Fruit fly (Drosophila melanogaster) whole organism, embryonic: ENCODE data around the gene CG14995.
A peak's percentile ranks its signal among the peaks of the same experiment; 100 is the strongest.

Experiments used
- Asciz ChIP-seq: fragments of 200-800 bp; sonication (Bioruptor generic); optimal IDR thresholded peaks from 2 replicates; lab custom pipeline; 2017; ENCODE audit warnings: missing biosample characterization, mild to moderate bottlenecking, missing genetic modification characterization, missing genetic modification reagents
- BEAF-32 ChIP-seq: fragments of 200-800 bp; sonication (Bioruptor generic); optimal IDR thresholded peaks from 3 replicates; lab custom pipeline; 2017; ENCODE audit warnings: missing biosample characterization, missing genetic modification characterization, mild to moderate bottlenecking, moderate library complexity, missing genetic modification reagents
- CG10274 ChIP-seq: fragments of 200-800 bp; sonication (Bioruptor generic); optimal IDR thresholded peaks from 3 replicates; lab custom pipeline; 2017; ENCODE audit warnings: missing biosample characterization, mild to moderate bottlenecking, missing genetic modification characterization
- CG11504 ChIP-seq: fragments of 200-800 bp; sonication (Bioruptor generic); optimal IDR thresholded peaks from 3 replicates; lab custom pipeline; 2019; ENCODE audit warnings: missing biosample characterization, mild to moderate bottlenecking, missing genetic modification characterization, moderate library complexity
- CG1233 ChIP-seq: fragments of 200-800 bp; sonication (Bioruptor generic); optimal IDR thresholded peaks from 4 replicates; lab custom pipeline; 2018; ENCODE audit warnings: missing biosample characterization, mild to moderate bottlenecking, missing genetic modification characterization
- CG13624 ChIP-seq: fragments of 200-800 bp; sonication (Bioruptor generic); optimal IDR thresholded peaks from 2 replicates; lab custom pipeline; 2016; ENCODE audit warnings: missing biosample characterization, missing genetic modification characterization
- CG17568 ChIP-seq: fragments of 200-800 bp; sonication (Bioruptor generic); optimal IDR thresholded peaks from 2 replicates; lab custom pipeline; 2018; ENCODE audit warnings: missing biosample characterization, mild to moderate bottlenecking, missing genetic modification characterization, moderate library complexity
- CG17802 ChIP-seq: fragments of 200-800 bp; sonication (Bioruptor generic); optimal IDR thresholded peaks from 2 replicates; lab custom pipeline; 2018; ENCODE audit warnings: missing biosample characterization, mild to moderate bottlenecking, missing genetic modification characterization, moderate library complexity
- CG30403 ChIP-seq: fragments of 200-800 bp; sonication (Bioruptor generic); optimal IDR thresholded peaks from 3 replicates; lab custom pipeline; 2016; ENCODE audit warnings: missing biosample characterization, missing genetic modification characterization
- CG3065 ChIP-seq: fragments of 200-800 bp; sonication (Bioruptor generic); optimal IDR thresholded peaks from 2 replicates; lab custom pipeline; 2016; ENCODE audit warnings: missing biosample characterization, missing genetic modification characterization
- CG31388 ChIP-seq: fragments of 200-800 bp; sonication (Bioruptor generic); optimal IDR thresholded peaks from 2 replicates; lab custom pipeline; 2016; ENCODE audit warnings: missing biosample characterization, missing genetic modification characterization
- CG32532 ChIP-seq: fragments of 200-800 bp; sonication (Bioruptor generic); IDR thresholded peaks from 2 replicates; pipeline ENCODE4 v1.3.6; 2022; ENCODE audit warnings: missing biosample characterization, missing genetic modification characterization
- CG32772 ChIP-seq: fragments of 200-800 bp; sonication (Bioruptor generic); IDR thresholded peaks from 2 replicates; pipeline ENCODE4 v1.3.6; 2022; ENCODE audit warnings: missing biosample characterization, missing genetic modification characterization
- CG3281 ChIP-seq: fragments of 200-800 bp; sonication (Bioruptor generic); optimal IDR thresholded peaks from 3 replicates; lab custom pipeline; 2017; ENCODE audit warnings: missing biosample characterization, mild to moderate bottlenecking, missing genetic modification characterization
- CG3407 ChIP-seq: fragments of 200-800 bp; sonication (Bioruptor generic); optimal IDR thresholded peaks from 2 replicates; lab custom pipeline; 2018; ENCODE audit warnings: missing biosample characterization, mild to moderate bottlenecking, missing genetic modification characterization
- CG34376 ChIP-seq: fragments of 200-800 bp; sonication (Bioruptor generic); optimal IDR thresholded peaks from 2 replicates; lab custom pipeline; 2018; ENCODE audit warnings: missing biosample characterization, mild to moderate bottlenecking, missing genetic modification characterization
- CG4282 ChIP-seq: fragments of 200-800 bp; sonication (Bioruptor generic); optimal IDR thresholded peaks from 2 replicates; lab custom pipeline; 2016; ENCODE audit warnings: missing biosample characterization, missing genetic modification characterization
- CG4360 ChIP-seq: fragments of 200-800 bp; sonication (Bioruptor generic); IDR thresholded peaks from 2 replicates; pipeline ENCODE4 v1.3.6; 2022; ENCODE audit warnings: missing biosample characterization, missing genetic modification characterization
- CG4404 ChIP-seq: fragments of 200-800 bp; sonication (Bioruptor generic); IDR thresholded peaks from 2 replicates; pipeline ENCODE4 v1.3.6; 2022; ENCODE audit warnings: missing biosample characterization, missing genetic modification characterization
- CG7271 ChIP-seq: fragments of 200-800 bp; sonication (Bioruptor generic); optimal IDR thresholded peaks from 2 replicates; lab custom pipeline; 2018; ENCODE audit warnings: missing biosample characterization, mild to moderate bottlenecking, missing genetic modification characterization, moderate library complexity
- CG7928 ChIP-seq: fragments of 200-800 bp; sonication (Bioruptor generic); optimal IDR thresholded peaks from 2 replicates; lab custom pipeline; 2017; ENCODE audit warnings: missing biosample characterization, mild to moderate bottlenecking, missing genetic modification characterization
- CG8944 ChIP-seq: fragments of 200-800 bp; sonication (Bioruptor generic); optimal IDR thresholded peaks from 3 replicates; lab custom pipeline; 2016; ENCODE audit warnings: missing biosample characterization, missing genetic modification characterization
- E2f2 ChIP-seq: fragments of 200-800 bp; sonication (Bioruptor generic); IDR thresholded peaks from 2 replicates; pipeline ENCODE4 v1.3.6; 2022; ENCODE audit warnings: missing biosample characterization, missing genetic modification characterization
- Nf-YA ChIP-seq: fragments of 200-800 bp; sonication (Bioruptor generic); IDR thresholded peaks from 2 replicates; pipeline ENCODE4 v1.3.6; 2022; ENCODE audit warnings: missing biosample characterization, missing genetic modification characterization
- Optix ChIP-seq: fragments of 200-800 bp; sonication (Bioruptor generic); IDR thresholded peaks from 3 replicates; pipeline ENCODE4 v1.3.6; 2022; ENCODE audit warnings: missing biosample characterization, missing genetic modification characterization
- Rx ChIP-seq: fragments of 200-800 bp; sonication (Bioruptor generic); IDR thresholded peaks from 2 replicates; pipeline ENCODE4 v1.3.6; 2022; ENCODE audit warnings: missing biosample characterization, missing genetic modification characterization
- Usf ChIP-seq: fragments of 200-800 bp; sonication (Bioruptor generic); optimal IDR thresholded peaks from 2 replicates; lab custom pipeline; 2017; ENCODE audit warnings: missing genotype, missing biosample characterization, missing genetic modification characterization
- ab ChIP-seq: fragments of 200-800 bp; sonication (Bioruptor generic); optimal IDR thresholded peaks from 2 replicates; lab custom pipeline; 2016; ENCODE audit warnings: missing biosample characterization, missing genetic modification characterization
- abd-A ChIP-seq: fragments of 200-800 bp; sonication (Bioruptor generic); optimal IDR thresholded peaks from 3 replicates; lab custom pipeline; 2019; ENCODE audit warnings: missing biosample characterization, mild to moderate bottlenecking, missing genetic modification characterization, moderate library complexity
- bcd ChIP-seq: fragments of 200-800 bp; sonication (Bioruptor generic); optimal IDR thresholded peaks from 2 replicates; lab custom pipeline; 2017; ENCODE audit warnings: missing biosample characterization, mild to moderate bottlenecking, missing genetic modification characterization
- btn ChIP-seq: fragments of 200-800 bp; sonication (Bioruptor generic); optimal IDR thresholded peaks from 2 replicates; lab custom pipeline; 2016; ENCODE audit warnings: missing biosample characterization, missing genetic modification characterization
- caup ChIP-seq: fragments of 200-800 bp; sonication (Bioruptor generic); optimal IDR thresholded peaks from 3 replicates; lab custom pipeline; 2017; ENCODE audit warnings: missing biosample characterization, mild to moderate bottlenecking, missing genetic modification characterization, moderate library complexity; ENCODE audit not compliant: severe bottlenecking
- ci ChIP-seq: fragments of 200-800 bp; sonication (Bioruptor generic); IDR thresholded peaks from 3 replicates; pipeline ENCODE4 v1.3.6; 2022; ENCODE audit warnings: missing biosample characterization, missing genetic modification characterization
- crc ChIP-seq: fragments of 200-800 bp; sonication (Bioruptor generic); optimal IDR thresholded peaks from 2 replicates; lab custom pipeline; 2016; ENCODE audit warnings: missing biosample characterization, missing genetic modification characterization
- dmrt11E ChIP-seq: fragments of 200-800 bp; sonication (Bioruptor generic); optimal IDR thresholded peaks from 3 replicates; lab custom pipeline; 2018; ENCODE audit warnings: missing biosample characterization, mild to moderate bottlenecking, missing genetic modification characterization, moderate library complexity
- fd102C ChIP-seq: fragments of 200-800 bp; sonication (Bioruptor generic); optimal IDR thresholded peaks from 2 replicates; lab custom pipeline; 2018; ENCODE audit warnings: missing biosample characterization, mild to moderate bottlenecking, missing genetic modification characterization, moderate library complexity
- ham ChIP-seq: fragments of 200-800 bp; sonication (Bioruptor generic); IDR thresholded peaks from 2 replicates; pipeline ENCODE4 v1.3.6; 2022; ENCODE audit warnings: missing biosample characterization, missing genetic modification characterization
- jumu ChIP-seq: fragments of 200-800 bp; sonication (Bioruptor generic); optimal IDR thresholded peaks from 3 replicates; lab custom pipeline; 2016; ENCODE audit warnings: missing biosample characterization, missing genetic modification characterization
- lbe ChIP-seq: fragments of 200-800 bp; sonication (Bioruptor generic); optimal IDR thresholded peaks from 2 replicates; lab custom pipeline; 2016; ENCODE audit warnings: missing biosample characterization, mild to moderate bottlenecking, missing genetic modification characterization
- mirr ChIP-seq: fragments of 200-800 bp; sonication (Bioruptor generic); optimal IDR thresholded peaks from 3 replicates; lab custom pipeline; 2018; ENCODE audit warnings: missing biosample characterization, mild to moderate bottlenecking, missing genetic modification characterization
- nerfin-1 ChIP-seq: fragments of 200-800 bp; sonication (Bioruptor generic); optimal IDR thresholded peaks from 3 replicates; lab custom pipeline; 2019; ENCODE audit warnings: missing biosample characterization, mild to moderate bottlenecking, missing genetic modification characterization, moderate library complexity
- nom ChIP-seq: fragments of 200-800 bp; sonication (Bioruptor generic); optimal IDR thresholded peaks from 2 replicates; lab custom pipeline; 2017; ENCODE audit warnings: missing biosample characterization, missing genetic modification characterization, mild to moderate bottlenecking, moderate library complexity, missing genetic modification reagents
- otp ChIP-seq: fragments of 200-800 bp; sonication (Bioruptor generic); IDR thresholded peaks from 3 replicates; pipeline ENCODE4, ENCODE4 v1.3.6; 2022; ENCODE audit warnings: missing biosample characterization, missing genetic modification characterization
- ro ChIP-seq: fragments of 200-800 bp; sonication (Bioruptor generic); IDR thresholded peaks from 2 replicates; pipeline ENCODE4 v1.3.6; 2022; ENCODE audit warnings: missing biosample characterization, missing genetic modification characterization
- run ChIP-seq: fragments of 200-800 bp; sonication (Bioruptor generic); optimal IDR thresholded peaks from 3 replicates; lab custom pipeline; 2018; ENCODE audit warnings: missing biosample characterization, mild to moderate bottlenecking, missing genetic modification characterization
- shn ChIP-seq: fragments of 200-800 bp; sonication (Bioruptor generic); optimal IDR thresholded peaks from 3 replicates; lab custom pipeline; 2016; ENCODE audit warnings: missing biosample characterization, missing genetic modification characterization
- sisA ChIP-seq: fragments of 200-800 bp; sonication (Bioruptor generic); IDR thresholded peaks from 2 replicates; pipeline ENCODE4 v1.3.6; 2022; ENCODE audit warnings: missing biosample characterization, missing genetic modification characterization
- slou ChIP-seq: fragments of 200-800 bp; sonication (Bioruptor generic); optimal IDR thresholded peaks from 3 replicates; lab custom pipeline; 2016; ENCODE audit warnings: missing biosample characterization, missing genetic modification characterization
- toy ChIP-seq: fragments of 200-800 bp; sonication (Bioruptor generic); IDR thresholded peaks from 2 replicates; pipeline ENCODE4 v1.3.6; 2022; ENCODE audit warnings: missing biosample characterization, missing genetic modification characterization
- trem ChIP-seq: fragments of 200-800 bp; optimal IDR thresholded peaks from 3 replicates; lab custom pipeline; 2019; ENCODE audit warnings: missing biosample characterization, mild to moderate bottlenecking, missing genetic modification characterization, moderate library complexity
- tx ChIP-seq: fragments of 200-800 bp; sonication (Bioruptor generic); optimal IDR thresholded peaks from 2 replicates; lab custom pipeline; 2016; ENCODE audit warnings: missing biosample characterization, missing genetic modification characterization

Gene CG14995

DNA sequence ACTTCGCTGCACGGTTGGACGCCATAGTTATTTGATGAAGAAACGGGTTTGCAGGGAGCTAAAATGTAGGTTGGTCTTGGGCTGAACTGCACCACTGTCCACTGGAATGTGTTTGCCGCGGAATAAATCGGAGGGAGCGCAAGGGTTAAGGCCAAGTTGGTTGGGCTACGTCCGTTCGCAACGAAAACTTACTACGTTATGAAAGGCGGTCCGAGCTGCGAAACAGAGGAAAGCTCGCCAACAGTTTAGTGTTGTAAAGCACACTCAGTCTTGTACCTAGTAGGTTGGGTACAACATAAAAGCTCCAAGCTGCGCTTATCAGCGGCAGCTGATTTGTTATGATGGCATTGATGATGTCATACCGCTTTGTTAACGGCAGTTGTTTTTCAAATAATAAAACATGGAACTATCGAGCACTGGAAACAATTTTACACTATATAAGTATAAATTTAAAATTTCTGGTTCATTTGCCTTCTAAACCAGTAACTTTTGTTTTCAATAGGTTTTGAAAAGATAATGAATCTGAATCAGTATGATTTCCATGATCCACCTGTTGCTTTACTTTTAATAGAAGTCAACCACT lies 19.2 kb upstream of the CG14995 start, which contains the start of gene Chd64 (continued):
- peak; percentile 62 for TF ChIP-seq CG17568 (GFP tag; lab: Kevin White, UChicago)
- no peak for TF ChIP-seq CG3065
- no peak for TF ChIP-seq slou (GFP tag; lab: Kevin White, UChicago)
- peak; percentile 74 for TF ChIP-seq nom
- no peak for TF ChIP-seq CG10274 (GFP tag; lab: Kevin White, UChicago)
- TF ChIP-seq Optix: no peak; the same call in 2 of the 3 replicates
- no peak for TF ChIP-seq ro (GFP tag; lab: Robert Waterston, UW)
- no peak for TF ChIP-seq CG11504 (tag; lab: Kevin White, UChicago)
- no peak for TF ChIP-seq CG4282 (GFP tag; lab: Kevin White, UChicago)
- peak; percentile 37 for TF ChIP-seq CG30403 (GFP tag; lab: Kevin White, UChicago)
- TF ChIP-seq bcd: no peak
- TF ChIP-seq Nf-YA (GFP tag; lab: Robert Waterston, UW): no peak
- peak; percentile 10 for TF ChIP-seq BEAF-32 (GFP tag; lab: Kevin White, UChicago)
- TF ChIP-seq ham (GFP tag; lab: Robert Waterston, UW): no peak
- TF ChIP-seq CG31388 (GFP tag; lab: Kevin White, UChicago): no peak
- TF ChIP-seq dmrt11E: no peak
- TF ChIP-seq otp (GFP tag; lab: Robert Waterston, UW): 0 out of 3 replicates have a peak, but pooled peaks have one; percentile 9
- no peak for TF ChIP-seq shn (GFP tag; lab: Kevin White, UChicago)
- TF ChIP-seq CG32532 (GFP tag; lab: Robert Waterston, UW): no peak; the same call in none of the 2 replicates
- TF ChIP-seq ab (GFP tag; lab: Kevin White, UChicago): no peak
- TF ChIP-seq CG32772: no peak
- TF ChIP-seq Rx: no peak
- peak; percentile 11 for TF ChIP-seq CG7928 (GFP tag; lab: Kevin White, UChicago)
- TF ChIP-seq nerfin-1: no peak
- peak; percentile 49 for TF ChIP-seq CG13624 (GFP tag; lab: Kevin White, UChicago)
- TF ChIP-seq CG4404 (GFP tag; lab: Robert Waterston, UW): no peak
- peak; percentile 84 for TF ChIP-seq ci (GFP tag; lab: Robert Waterston, UW)
- no peak for TF ChIP-seq sisA (GFP tag; lab: Robert Waterston, UW)
- TF ChIP-seq trem (tag; lab: Kevin White, UChicago): no peak
- TF ChIP-seq CG8944 (GFP tag; lab: Kevin White, UChicago): no peak
- peak; percentile 52 for TF ChIP-seq CG3281
- TF ChIP-seq CG4360 (GFP tag; lab: Robert Waterston, UW): peak; percentile 52; the same call in 1 of the 2 replicates
- TF ChIP-seq E2f2 (GFP tag; lab: Robert Waterston, UW): no peak; the same call in 1 of the 2 replicates
- TF ChIP-seq abd-A (tag; lab: Kevin White, UChicago): no peak
- TF ChIP-seq btn (GFP tag; lab: Kevin White, UChicago): no peak
- TF ChIP-seq jumu (GFP tag; lab: Kevin White, UChicago): no peak
- no peak for TF ChIP-seq tx (GFP tag; lab: Kevin White, UChicago)
- peak; percentile 71 for TF ChIP-seq mirr
- TF ChIP-seq CG1233 (GFP tag; lab: Kevin White, UChicago): no peak
- peak; percentile 62 for TF ChIP-seq caup (GFP tag; lab: Kevin White, UChicago)
- peak; percentile 83 for TF ChIP-seq lbe (GFP tag; lab: Kevin White, UChicago)
- TF ChIP-seq toy (GFP tag; lab: Robert Waterston, UW): no peak
- TF ChIP-seq CG34376: peak; percentile 90
- no peak for TF ChIP-seq run
- no peak for TF ChIP-seq fd102C
- TF ChIP-seq CG17802 (tag; lab: Kevin White, UChicago): no peak
- peak; percentile 24 for TF ChIP-seq Asciz (GFP tag; lab: Kevin White, UChicago)
- no peak for TF ChIP-seq CG7271 (tag; lab: Kevin White, UChicago)
- no peak for TF ChIP-seq CG3407 (GFP tag; lab: Kevin White, UChicago)
- TF ChIP-seq Usf: no peak
- no peak for TF ChIP-seq crc (GFP tag; lab: Kevin White, UChicago)
